Fruit fly (Drosophila melanogaster) S2 (cell line): ENCODE data around the gene PTPMT1.

Experiments
- CG8478 ChIP-seq: fragments of >200 bp; optimal IDR thresholded peaks from 2 replicates; lab custom pipeline; 2018
- CTCF ChIP-seq, 2 experiments: fragments of >200 bp; optimal IDR thresholded peaks; 2 replicates each; lab custom pipeline; 2018

Gene PTPMT1

dm6 chr3R:23784925-23785680, 27.0 kb downstream of the PTPMT1 start:
- TF ChIP-seq CG8478 (lab: Kevin White, UChicago), result no peak
- no peak for TF ChIP-seq CTCF (optimal IDR thresholded peaks at IDR 0.05; lab: Kevin White, UChicago)

DNA sequence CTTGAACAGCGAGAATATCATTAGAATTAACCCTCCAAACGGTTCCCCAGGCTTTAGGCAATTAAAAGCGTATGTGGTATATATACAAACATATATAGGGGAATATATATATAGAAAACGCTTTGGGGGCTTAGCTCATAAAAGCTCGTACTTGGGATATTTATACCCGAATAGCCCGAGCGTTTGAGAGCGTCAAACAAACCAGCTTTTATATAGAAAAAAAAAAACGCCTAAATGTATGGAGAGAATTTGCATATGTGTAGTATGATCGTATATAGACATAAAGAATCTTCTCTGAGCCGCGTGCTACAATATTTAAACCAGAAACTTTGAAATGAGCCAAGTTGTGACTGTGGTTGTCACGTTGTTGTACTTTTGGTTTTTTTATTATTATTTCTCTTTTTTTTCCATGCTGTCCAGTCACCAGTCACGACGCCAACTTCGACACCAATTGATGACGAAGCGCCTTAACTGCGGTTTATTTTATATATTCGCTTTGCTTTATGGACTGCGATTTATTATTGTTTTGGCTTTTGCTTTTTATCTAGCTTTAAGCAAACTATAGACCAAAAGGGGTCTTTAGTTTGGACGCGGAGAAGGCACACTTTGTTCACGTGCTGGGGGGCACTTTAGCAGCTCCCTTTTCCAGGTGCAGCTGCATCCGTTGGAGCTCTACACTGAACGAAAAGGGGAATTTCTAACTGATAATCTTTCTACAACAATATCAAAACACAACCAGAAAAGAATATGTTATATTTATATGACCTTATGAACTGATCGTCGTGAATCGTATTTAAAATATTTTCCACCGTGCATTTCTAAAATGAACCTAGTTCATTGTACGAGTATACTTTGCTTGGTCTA, 28.9 kb downstream of the PTPMT1 start:
- TF ChIP-seq CG8478 (lab: Kevin White, UChicago) (no peak), CTCF (optimal IDR thresholded peaks at IDR 0.05; lab: Kevin White, UChicago) (no peak)

dm6 chr3R:23787632-23787960, 29.5 kb downstream of the PTPMT1 start:
- TF ChIP-seq CG8478 (lab: Kevin White, UChicago), result no peak
- TF ChIP-seq CTCF (optimal IDR thresholded peaks at IDR 0.05; lab: Kevin White, UChicago), result no peak

DNA sequence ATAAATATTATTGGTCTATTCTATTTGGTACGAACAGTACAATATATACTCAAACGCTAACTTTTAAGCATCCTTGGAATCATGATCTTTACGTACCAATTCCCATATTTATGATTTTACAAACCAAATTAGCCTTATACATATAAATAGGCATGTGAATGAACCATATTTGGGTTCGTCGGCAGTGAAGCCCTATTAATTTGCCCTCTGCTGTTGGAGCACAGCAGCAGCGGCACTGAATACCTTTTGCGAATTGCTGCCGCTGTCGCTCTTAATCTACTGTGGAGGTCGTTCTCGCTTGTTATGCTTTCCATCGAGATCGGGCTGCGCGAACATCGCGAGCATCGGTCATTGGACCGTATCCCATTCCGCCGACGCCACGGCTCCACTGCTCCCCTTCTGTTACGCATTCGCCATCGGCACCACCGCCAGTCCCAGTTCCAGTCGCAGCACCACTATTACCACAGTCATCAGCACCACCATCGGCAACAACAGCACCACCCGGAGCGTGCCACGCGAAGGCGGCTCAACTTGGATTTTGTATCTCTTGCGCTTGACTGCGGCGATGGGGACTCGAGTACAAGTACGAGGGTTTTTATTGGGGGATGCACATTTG, 30.4 kb downstream of the PTPMT1 start:
- TF ChIP-seq CTCF (optimal IDR thresholded peaks at IDR 0.05; lab: Kevin White, UChicago), result no peak
- no peak for TF ChIP-seq CG8478 (lab: Kevin White, UChicago)

DNA sequence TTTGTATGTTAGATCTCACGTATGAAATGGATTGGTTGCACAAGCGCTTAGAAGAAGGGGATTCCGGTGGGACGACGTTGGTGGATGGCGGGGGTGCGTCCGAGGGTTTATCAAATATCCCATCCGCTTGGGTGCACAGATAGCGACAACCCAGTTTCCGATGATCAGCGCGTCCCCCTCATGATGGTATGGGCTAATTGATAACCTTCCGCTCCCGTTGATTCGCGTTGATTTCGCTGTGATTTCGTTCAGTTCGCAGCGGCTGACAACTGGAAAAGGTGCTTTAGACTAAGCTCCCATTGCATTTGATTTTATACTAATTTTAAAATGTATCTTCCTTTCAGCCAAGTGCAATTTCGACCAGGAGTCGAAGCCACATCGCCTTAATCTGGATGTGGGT, 31.4 kb downstream of the PTPMT1 start:
- TF ChIP-seq CG8478 (lab: Kevin White, UChicago) (no peak), CTCF (optimal IDR thresholded peaks at IDR 0.05; lab: Kevin White, UChicago) (no peak)

DNA sequence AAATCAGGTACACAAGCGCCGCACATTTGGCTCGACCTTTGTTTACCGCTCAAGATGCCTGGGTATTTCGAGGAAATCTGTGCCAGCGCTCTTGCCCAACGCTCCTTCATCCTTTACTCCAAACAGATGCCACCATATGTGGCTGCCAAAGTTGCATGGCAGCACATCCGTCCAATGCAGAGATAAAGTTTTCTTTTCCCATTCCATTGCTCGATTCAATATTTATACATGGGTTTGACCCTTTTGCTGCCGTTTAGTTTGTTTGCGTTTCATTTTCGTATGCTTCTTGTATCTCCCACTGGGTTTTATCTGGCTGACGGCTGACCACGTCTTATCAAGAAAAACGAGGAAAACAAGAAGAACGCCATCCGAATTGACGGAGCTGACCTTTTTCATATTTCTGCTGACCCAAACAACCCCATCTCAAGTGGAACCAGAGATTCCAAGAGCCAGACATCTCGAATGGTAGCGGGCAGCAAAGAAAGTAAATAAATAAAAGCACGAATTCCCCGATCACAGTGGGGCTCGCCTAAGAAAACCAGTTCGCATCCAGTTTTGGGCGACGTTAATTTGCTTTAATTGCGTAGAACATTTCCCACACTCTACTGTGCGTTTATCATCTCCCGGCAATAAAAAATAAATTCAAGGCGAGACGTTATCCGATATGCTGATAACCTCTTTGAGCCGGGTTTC, 32.5 kb downstream of the PTPMT1 start:
- TF ChIP-seq CG8478 (lab: Kevin White, UChicago) (no peak), CTCF (optimal IDR thresholded peaks at IDR 0.05; lab: Kevin White, UChicago) (no peak)

DNA sequence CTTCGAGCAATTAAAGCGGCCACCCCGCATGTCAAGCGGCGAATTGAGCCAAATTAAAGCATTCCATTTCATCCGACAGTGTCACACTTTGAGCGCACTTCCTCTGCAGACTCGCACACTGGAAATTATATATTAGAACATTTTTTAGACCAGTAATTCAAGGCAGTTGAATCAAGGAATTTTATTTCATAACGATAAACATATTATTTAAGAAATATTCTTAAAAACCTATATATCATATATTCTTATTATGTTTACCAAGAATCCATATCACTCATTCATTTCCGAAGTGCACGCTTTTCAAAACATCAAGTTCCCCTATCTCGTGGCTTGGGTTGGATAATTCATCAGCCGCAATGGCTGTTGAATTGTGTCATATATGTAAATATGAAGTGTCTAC, 33.4 kb downstream of the PTPMT1 start:
- no peak for TF ChIP-seq CTCF (optimal IDR thresholded peaks at IDR 0.05; lab: Kevin White, UChicago)
- TF ChIP-seq CG8478 (lab: Kevin White, UChicago), result no peak

- no peak for TF ChIP-seq CTCF (optimal IDR thresholded peaks at IDR 0.05; lab: Kevin White, UChicago)
- TF ChIP-seq CG8478 (lab: Kevin White, UChicago), result no peak
Measured at dm6 chr3R:23803668-23804067, 45.5 kb downstream of the PTPMT1 start, which contains the start of gene CG34355. CG34355 (plus strand) TSS chr3R:23803859.
